Worm (Caenorhabditis elegans) whole organism, L4 larva: ENCODE measurements around the gene F41E6.12.

Source experiments
- F26F4.8 ChIP-seq: fragments of 200-800 bp; sonication (Bioruptor generic); conservative IDR thresholded peaks from 2 replicates; pipeline ENCODE4 v1.3.6; 2022; ENCODE audit warnings: missing genetic modification characterization, missing compliant biosample characterization
- F37D6.2 ChIP-seq: sonication (generic microtip); optimal IDR thresholded peaks from 2 replicates; lab custom pipeline; 2016; ENCODE audit warnings: mild to moderate bottlenecking, missing genetic modification characterization, missing compliant biosample characterization
- F49E8.2 ChIP-seq: sonication (generic microtip); optimal IDR thresholded peaks from 2 replicates; lab custom pipeline; 2016; ENCODE audit warnings: missing compliant biosample characterization, mild to moderate bottlenecking, missing genetic modification characterization, borderline replicate concordance
- T26A8.4 ChIP-seq: fragments of 200-800 bp; sonication (Bioruptor generic); IDR thresholded peaks from 2 replicates; pipeline ENCODE4 v1.3.6; 2022; ENCODE audit warnings: missing genetic modification characterization, missing compliant biosample characterization
- Y105C5A.15 ChIP-seq: fragments of 200-800 bp; sonication (Bioruptor generic); IDR thresholded peaks from 2 replicates; pipeline ENCODE4 v1.3.6; 2022; ENCODE audit warnings: missing genetic modification characterization, missing compliant biosample characterization
- Y48G9A.11 ChIP-seq: fragments of 200-800 bp; sonication (Bioruptor generic); IDR thresholded peaks from 2 replicates; pipeline ENCODE4 v1.3.6; 2022; ENCODE audit warnings: missing genetic modification reagents, missing genetic modification characterization, missing compliant biosample characterization
- Y75B8A.6 ChIP-seq: fragments of 200-800 bp; sonication (Bioruptor generic); IDR thresholded peaks from 2 replicates; pipeline ENCODE4 v1.3.6; 2022; ENCODE audit warnings: missing genetic modification reagents, missing genetic modification characterization, missing compliant biosample characterization
- aha-1 ChIP-seq: fragments of 150-350 bp; peaks from one replicate; lab custom pipeline; 2014; ENCODE audit warnings: missing biosample characterization, missing genetic modification characterization
- aly-2 ChIP-seq: sonication (generic microtip); optimal IDR thresholded peaks from 2 replicates; lab custom pipeline; 2018; ENCODE audit warnings: missing biosample characterization, missing genetic modification characterization
- attf-4 ChIP-seq: sonication (generic microtip); optimal IDR thresholded peaks from 3 replicates; lab custom pipeline; 2017; ENCODE audit warnings: missing biosample characterization, missing genetic modification characterization
- ceh-44 ChIP-seq: fragments of 200-800 bp; sonication (Bioruptor generic); IDR thresholded peaks from 2 replicates; pipeline ENCODE4 v1.3.6; 2022; ENCODE audit warnings: missing genetic modification reagents, missing genetic modification characterization, missing compliant biosample characterization
- ceh-62 ChIP-seq: sonication (generic microtip); optimal IDR thresholded peaks from 2 replicates; lab custom pipeline; 2017; ENCODE audit warnings: missing biosample characterization, missing genetic modification characterization
- ces-1 ChIP-seq: fragments of 150-350 bp; sonication (generic microtip); optimal IDR thresholded peaks from 4 replicates; lab custom pipeline; 2014; ENCODE audit warnings: missing biosample characterization, missing genetic modification reagents, missing genetic modification characterization
- cey-2 ChIP-seq: sonication (generic microtip); optimal IDR thresholded peaks from 3 replicates; lab custom pipeline; 2017; ENCODE audit warnings: missing genetic modification characterization, mild to moderate bottlenecking, missing compliant biosample characterization, antibody characterized with exemption, borderline replicate concordance; ENCODE audit not compliant: insufficient read depth
- daf-12 ChIP-seq: fragments of 150-350 bp; optimal IDR thresholded peaks from 2 replicates; lab custom pipeline; 2014; ENCODE audit warnings: missing biosample characterization, missing genetic modification reagents, missing genetic modification characterization
- daf-16 ChIP-seq, 3 experiments: sonication (generic microtip); optimal IDR thresholded peaks; 2 replicates each; lab custom pipeline; 2016 to 2017; ENCODE audit warnings: missing genetic modification characterization in 3 of 3, missing genetic modification reagents in 3 of 3, mild to moderate bottlenecking in 2 of 3, missing compliant biosample characterization in 2 of 3, missing biosample characterization in 1 of 3, moderate library complexity in 1 of 3
- dve-1 ChIP-seq: sonication (generic microtip); optimal IDR thresholded peaks from 2 replicates; lab custom pipeline; 2017; ENCODE audit warnings: antibody characterized with exemption, mild to moderate bottlenecking, missing genetic modification characterization, missing compliant biosample characterization; ENCODE audit not compliant: insufficient read depth
- fkh-10 ChIP-seq: fragments of 150-350 bp; optimal IDR thresholded peaks from 2 replicates; lab custom pipeline; 2014; ENCODE audit warnings: missing biosample characterization, missing genetic modification reagents, missing genetic modification characterization
- hif-1 ChIP-seq, 2 experiments: sonication (generic microtip); optimal IDR thresholded peaks; 2 replicates each; lab custom pipeline; 2016 to 2017; ENCODE audit warnings: missing compliant biosample characterization in 2 of 2, missing genetic modification characterization in 2 of 2, missing genetic modification reagents in 2 of 2, missing genotype in 2 of 2, mild to moderate bottlenecking in 1 of 2
- hlh-11 ChIP-seq: fragments of 200-800 bp; sonication (Bioruptor generic); optimal IDR thresholded peaks from 2 replicates; lab custom pipeline; 2018; ENCODE audit warnings: mild to moderate bottlenecking, missing genetic modification characterization, missing compliant biosample characterization
- hlh-30 ChIP-seq: sonication (generic microtip); optimal IDR thresholded peaks from 2 replicates; lab custom pipeline; 2017; ENCODE audit warnings: antibody characterized with exemption, mild to moderate bottlenecking, missing genetic modification characterization, missing compliant biosample characterization; ENCODE audit not compliant: insufficient read depth
- lim-7 ChIP-seq: fragments of 200-800 bp; sonication (Bioruptor generic); IDR thresholded peaks from 2 replicates; pipeline ENCODE4 v1.3.6; 2022; ENCODE audit warnings: missing genetic modification characterization, missing compliant biosample characterization
- lin-1 ChIP-seq: fragments of 200-800 bp; sonication (Bioruptor generic); IDR thresholded peaks from 2 replicates; pipeline ENCODE4 v1.3.6; 2022; ENCODE audit warnings: missing genetic modification reagents, missing genetic modification characterization, missing compliant biosample characterization
- lin-13 ChIP-seq: fragments of 150-350 bp; optimal IDR thresholded peaks from 2 replicates; lab custom pipeline; 2014; ENCODE audit warnings: missing biosample characterization, missing genetic modification reagents, missing genetic modification characterization
- lin-15B ChIP-seq: fragments of 150-350 bp; sonication (generic microtip); optimal IDR thresholded peaks from 3 replicates; lab custom pipeline; 2014; ENCODE audit warnings: missing biosample characterization, missing genetic modification characterization
- lin-29 ChIP-seq: fragments of 200-800 bp; sonication (Bioruptor generic); IDR thresholded peaks from 2 replicates; pipeline ENCODE4 v1.3.6; 2022; ENCODE audit warnings: missing genetic modification reagents, missing genetic modification characterization, missing compliant biosample characterization
- madf-5 ChIP-seq, 2 experiments: fragments of 200-800 bp; sonication (Bioruptor generic); IDR thresholded peaks; 2 replicates each; pipeline ENCODE4 v1.3.6; 2022; ENCODE audit warnings: missing compliant biosample characterization in 2 of 2, missing genetic modification characterization in 2 of 2
- mdl-1 ChIP-seq, 2 experiments: fragments of 150-350 bp in 1 of 2; sonication (generic microtip) in 1 of 2; optimal IDR thresholded peaks; 2 replicates each; lab custom pipeline; 2014 to 2017; ENCODE audit warnings: missing biosample characterization in 2 of 2, missing genetic modification characterization in 2 of 2
- nhr-10 ChIP-seq: fragments of 150-350 bp; optimal IDR thresholded peaks from 2 replicates; lab custom pipeline; 2014; ENCODE audit warnings: missing biosample characterization, missing genetic modification characterization
- nhr-28 ChIP-seq: fragments of 150-350 bp; optimal IDR thresholded peaks from 2 replicates; lab custom pipeline; 2014; ENCODE audit warnings: missing biosample characterization, missing genetic modification characterization
- nhr-48 ChIP-seq: sonication (generic microtip); optimal IDR thresholded peaks from 2 replicates; lab custom pipeline; 2016; ENCODE audit warnings: mild to moderate bottlenecking, missing genetic modification characterization, missing compliant biosample characterization
- nhr-6 ChIP-seq: fragments of 150-350 bp; optimal IDR thresholded peaks from 2 replicates; lab custom pipeline; 2014; ENCODE audit warnings: missing biosample characterization, missing genetic modification characterization
- nhr-76 ChIP-seq: fragments of 150-350 bp; optimal IDR thresholded peaks from 2 replicates; lab custom pipeline; 2014; ENCODE audit warnings: missing biosample characterization, missing genetic modification characterization
- nhr-77 ChIP-seq: fragments of 150-350 bp; optimal IDR thresholded peaks from 2 replicates; lab custom pipeline; 2014; ENCODE audit warnings: missing biosample characterization, missing genetic modification characterization
- pha-4 ChIP-seq, 2 experiments: fragments of 150-350 bp in 1 of 2; fragments of 200-800 bp in 1 of 2; sonication (Bioruptor generic) in 1 of 2; IDR thresholded peaks in 1 of 2; optimal IDR thresholded peaks in 1 of 2; 2 replicates each; pipeline versions ENCODE4 v1.3.6 to Lab custom; 2014 to 2022; ENCODE audit warnings: missing genetic modification characterization in 2 of 2, missing genetic modification reagents in 2 of 2, missing biosample characterization in 1 of 2, missing compliant biosample characterization in 1 of 2
- php-3 ChIP-seq: fragments of 200-800 bp; sonication (Bioruptor generic); IDR thresholded peaks from 2 replicates; pipeline ENCODE4 v1.3.6; 2022; ENCODE audit warnings: missing genetic modification reagents, missing genetic modification characterization, missing compliant biosample characterization
- pqm-1 ChIP-seq: sonication (generic microtip); optimal IDR thresholded peaks from 2 replicates; lab custom pipeline; 2017; ENCODE audit warnings: missing biosample characterization, missing genetic modification characterization
- snpc-4 ChIP-seq: fragments of 150-350 bp; optimal IDR thresholded peaks from 2 replicates; lab custom pipeline; 2014; ENCODE audit warnings: missing biosample characterization, missing genetic modification characterization
- spr-3 ChIP-seq: fragments of 200-800 bp; sonication (Bioruptor generic); optimal IDR thresholded peaks from 2 replicates; lab custom pipeline; 2018; ENCODE audit warnings: mild to moderate bottlenecking, missing genetic modification characterization, missing compliant biosample characterization
- tag-97 ChIP-seq: fragments of 200-800 bp; sonication (Bioruptor generic); IDR thresholded peaks from 2 replicates; pipeline ENCODE4 v1.3.6; 2022; ENCODE audit warnings: missing genetic modification characterization, missing compliant biosample characterization
- unc-62 ChIP-seq, 3 experiments: fragments of 150-350 bp in 1 of 3; sonication (generic microtip); optimal IDR thresholded peaks in 2 of 3; peaks in 1 of 3; 1 replicate in 1 of 3; 2 replicates in 2 of 3; lab custom pipeline; 2014 to 2017; ENCODE audit warnings: missing biosample characterization in 3 of 3, missing genetic modification characterization in 3 of 3, missing genetic modification reagents in 3 of 3, missing genotype in 1 of 3
- zag-1 ChIP-seq: fragments of 150-350 bp; optimal IDR thresholded peaks from 2 replicates; lab custom pipeline; 2014; ENCODE audit warnings: missing biosample characterization, missing genetic modification characterization
- zfp-2 ChIP-seq: sonication (generic microtip); optimal IDR thresholded peaks from 2 replicates; lab custom pipeline; 2016; ENCODE audit warnings: mild to moderate bottlenecking, missing genetic modification characterization, missing compliant biosample characterization
- zip-11 ChIP-seq: fragments of 200-800 bp; sonication (Bioruptor generic); IDR thresholded peaks from 2 replicates; pipeline ENCODE4 v1.3.6; 2022; ENCODE audit warnings: missing genetic modification characterization, missing compliant biosample characterization
- ztf-11 ChIP-seq: fragments of 150-350 bp; optimal IDR thresholded peaks from 2 replicates; lab custom pipeline; 2014; ENCODE audit warnings: missing biosample characterization, missing genetic modification characterization

Gene F41E6.12

DNA sequence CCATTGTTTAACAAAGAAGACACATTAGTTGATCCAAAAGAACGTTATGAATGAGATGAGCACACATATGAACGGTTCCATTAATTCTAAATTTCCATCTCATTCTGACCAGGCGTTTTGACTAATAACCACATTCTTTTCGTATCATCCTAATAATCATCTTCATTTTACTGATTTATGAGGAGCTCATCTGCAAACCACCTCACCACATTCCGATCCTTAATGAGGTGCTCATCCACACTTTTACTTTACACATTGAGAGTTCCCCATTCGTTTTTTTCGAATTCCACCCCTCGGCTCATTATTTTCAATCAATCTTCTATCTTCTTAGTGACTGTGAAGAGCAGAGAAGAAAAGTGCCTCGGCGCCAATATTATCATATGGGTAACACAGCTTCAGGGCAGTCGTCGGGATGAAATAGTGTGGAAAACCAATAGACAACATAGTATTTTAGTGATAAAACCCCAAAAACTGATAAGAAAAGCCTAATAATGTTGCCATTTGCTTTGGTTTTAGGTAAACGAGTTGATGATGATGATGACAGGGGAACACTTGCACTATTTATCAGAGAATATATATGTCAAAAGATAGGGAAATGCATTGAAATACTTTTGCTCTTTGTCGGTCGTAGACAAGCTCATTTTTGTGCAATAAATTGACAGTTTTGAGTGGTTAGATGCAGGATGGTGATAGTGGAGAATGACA is 22.2 kb upstream of the F41E6.12 start (continued):
- TF ChIP-seq ztf-11 (tag; lab: Kevin White, UChicago) (no peak), Y75B8A.6 (GFP tag; lab: Robert Waterston, UW) (no peak), T26A8.4 (0 out of 2 replicates have a peak, but pooled peaks have one; percentile 35)

DNA sequence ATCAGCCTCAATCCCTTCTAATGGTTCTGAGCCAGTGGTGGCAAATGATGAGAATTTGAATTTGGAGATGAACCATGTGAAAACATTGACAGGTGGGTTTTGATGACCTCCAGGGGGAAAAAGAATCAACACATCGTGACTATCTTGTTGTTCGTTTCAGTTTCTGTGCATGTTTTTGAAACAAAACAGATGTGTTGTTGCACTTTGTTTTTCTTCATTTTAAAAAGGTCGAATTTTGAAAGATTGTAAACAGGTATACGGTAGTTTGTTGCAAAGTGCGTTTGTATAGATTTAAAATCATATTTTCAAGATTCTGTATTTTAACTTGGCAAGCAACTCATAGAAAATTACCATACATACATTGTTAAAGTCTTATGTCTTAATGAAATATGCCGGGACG is 21.4 kb upstream of the F41E6.12 start:
- TF ChIP-seq daf-16 (GFP tag; optimal IDR thresholded peaks at IDR 0.05; lab: Kevin White, UChicago), result peak in 1 of 2 experiments; percentile 73
- TF ChIP-seq daf-16 (tag; optimal IDR thresholded peaks at IDR 0.05; lab: Kevin White, UChicago), result peak; percentile 68
- TF ChIP-seq F37D6.2, result no peak
- no peak for TF ChIP-seq Y48G9A.11
- no peak for TF ChIP-seq hlh-11 (tag; lab: Kevin White, UChicago)
- no peak for TF ChIP-seq lin-13
- no peak for TF ChIP-seq unc-62 (GFP tag; optimal IDR thresholded peaks at IDR 0.05 in 1 of 2; lab: Kevin White, UChicago)
- TF ChIP-seq unc-62 (tag; optimal IDR thresholded peaks at IDR 0.05; lab: Kevin White, UChicago), result no peak
- TF ChIP-seq Y105C5A.15 (GFP tag; lab: Robert Waterston, UW), result no peak
- peak; percentile 15 for TF ChIP-seq hlh-30 (tag; lab: Kevin White, UChicago)

DNA sequence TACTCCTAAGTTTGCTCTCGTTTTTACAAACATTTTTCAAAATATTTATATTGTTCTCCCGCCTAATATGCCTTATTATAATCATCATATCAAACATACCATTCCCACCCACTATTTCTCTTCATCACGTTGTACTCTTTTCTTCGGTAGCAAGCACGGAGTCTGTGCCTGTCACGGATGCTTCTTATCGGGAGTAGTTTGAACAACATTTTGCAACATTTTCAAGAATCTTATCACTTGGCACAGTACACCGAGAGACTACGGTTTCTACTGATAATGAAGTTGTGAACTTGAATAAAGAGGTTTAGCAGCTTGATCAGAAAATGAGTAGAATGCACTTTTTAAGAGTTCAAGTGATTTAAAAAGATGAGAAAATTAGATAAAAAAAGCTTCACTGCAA is 19.3 kb upstream of the F41E6.12 start:
- TF ChIP-seq ceh-62 (tag; lab: Kevin White, UChicago) (no peak), nhr-10 (tag; lab: Kevin White, UChicago) (no peak), hif-1 (tag; optimal IDR thresholded peaks at IDR 0.05; lab: Kevin White, UChicago) (no peak), T26A8.4 (no peak), dve-1 (peak; percentile 82), pha-4 (GFP tag; IDR thresholded peaks at IDR 0.05; lab: Robert Waterston, UW) (no peak), pha-4 (tag; optimal IDR thresholded peaks at IDR 0.05; lab: Kevin White, UChicago) (no peak), mdl-1 (tag; optimal IDR thresholded peaks at IDR 0.05; lab: Kevin White, UChicago) (peak in 1 of 2 experiments; percentile 48), aha-1 (tag; lab: Kevin White, UChicago) (no peak), lin-15B (tag; lab: Kevin White, UChicago) (no peak), cey-2 (tag; lab: Kevin White, UChicago) (no peak), nhr-6 (tag; lab: Kevin White, UChicago) (no peak), tag-97 (no peak), nhr-48 (tag; lab: Kevin White, UChicago) (peak; percentile 52), zfp-2 (tag; lab: Kevin White, UChicago) (no peak), hlh-11 (tag; lab: Kevin White, UChicago) (peak; percentile 90), nhr-28 (tag; lab: Kevin White, UChicago) (peak; percentile 91), nhr-76 (tag; lab: Kevin White, UChicago) (no peak), madf-5 (GFP tag; IDR thresholded peaks at IDR 0.05; lab: Robert Waterston, UW) (no peak), zip-11 (GFP tag; lab: Robert Waterston, UW) (no peak), aly-2 (tag; lab: Kevin White, UChicago) (no peak), ces-1 (GFP tag; lab: Kevin White, UChicago) (no peak), snpc-4 (no peak), nhr-77 (tag; lab: Kevin White, UChicago) (peak; percentile 73), F26F4.8 (no peak), lim-7 (no peak), daf-12 (no peak), pqm-1 (tag; lab: Kevin White, UChicago) (peak; percentile 98), zag-1 (tag; lab: Kevin White, UChicago) (no peak), lin-1 (GFP tag; lab: Robert Waterston, UW) (peak; percentile 75), attf-4 (tag; lab: Kevin White, UChicago) (no peak), daf-16 (GFP tag; optimal IDR thresholded peaks at IDR 0.05; lab: Kevin White, UChicago) (no peak), daf-16 (tag; optimal IDR thresholded peaks at IDR 0.05; lab: Kevin White, UChicago) (peak; percentile 94), lin-29 (GFP tag; lab: Robert Waterston, UW) (no peak), ceh-44 (no peak), fkh-10 (GFP tag; lab: Kevin White, UChicago) (no peak), spr-3 (no peak), F49E8.2 (tag; lab: Kevin White, UChicago) (no peak), php-3 (no peak)
